Worm (Caenorhabditis elegans): ENCODE data around the gene tbc-18.

tbc-18 gene

ce11 chrX:8390508-8390907 is 12.2 kb downstream of the tbc-18 start:
- TF ChIP-seq sptf-1 (tag; optimal IDR thresholded peaks at IDR 0.05) (no peak), nhr-237 (tag; optimal IDR thresholded peaks at IDR 0.05) (no peak), mab-5 (tag; optimal IDR thresholded peaks at IDR 0.05) (no peak), ham-2 (GFP tag; optimal IDR thresholded peaks at IDR 0.05) (no peak), flh-1 (GFP tag; optimal IDR thresholded peaks at IDR 0.05) (no peak), M03D4.4 (tag; optimal IDR thresholded peaks at IDR 0.05) (no peak), drap-1 (GFP tag; optimal IDR thresholded peaks at IDR 0.05) (no peak), zip-8 (tag; optimal IDR thresholded peaks at IDR 0.05) (no peak), cnd-1 (tag; optimal IDR thresholded peaks at IDR 0.05) (no peak), nhr-76 (tag; optimal IDR thresholded peaks at IDR 0.05) (no peak), unc-39 (tag; optimal IDR thresholded peaks at IDR 0.05) (no peak), lin-32 (GFP tag; optimal IDR thresholded peaks at IDR 0.05) (no peak), bed-3 (GFP tag; optimal IDR thresholded peaks at IDR 0.05) (no peak), nhr-2 (tag; optimal IDR thresholded peaks at IDR 0.05) (no peak), snpc-4 (tag; optimal IDR thresholded peaks at IDR 0.05) (no peak), unc-120 (tag; optimal IDR thresholded peaks at IDR 0.05; ENCODE audit: poor library complexity, severe bottlenecking) (no peak), unc-62 (GFP tag; optimal IDR thresholded peaks at IDR 0.05) (no peak)

DNA sequence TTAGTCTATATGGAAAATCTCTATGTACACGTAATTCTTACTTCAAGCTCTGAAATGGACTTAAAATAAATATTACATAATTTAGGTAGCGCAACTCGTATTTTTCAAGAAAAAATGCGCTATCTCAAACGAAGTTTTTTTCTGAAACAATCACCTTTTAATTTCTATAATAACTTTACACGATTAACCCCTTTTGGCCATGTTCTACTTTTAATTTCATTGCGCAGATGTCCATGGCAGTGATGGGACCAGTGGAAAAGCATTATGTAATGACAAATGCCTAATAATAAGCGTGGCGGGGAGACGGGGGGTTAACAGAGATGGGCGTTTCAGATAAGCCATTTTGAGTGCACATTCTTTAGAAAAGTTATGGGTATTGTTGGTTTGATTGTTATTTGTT is 13.1 kb downstream of the tbc-18 start:
- TF ChIP-seq ces-1 (GFP tag; optimal IDR thresholded peaks at IDR 0.05): peak; percentile 87
- no peak for TF ChIP-seq lin-13 (tag; optimal IDR thresholded peaks at IDR 0.05)

DNA sequence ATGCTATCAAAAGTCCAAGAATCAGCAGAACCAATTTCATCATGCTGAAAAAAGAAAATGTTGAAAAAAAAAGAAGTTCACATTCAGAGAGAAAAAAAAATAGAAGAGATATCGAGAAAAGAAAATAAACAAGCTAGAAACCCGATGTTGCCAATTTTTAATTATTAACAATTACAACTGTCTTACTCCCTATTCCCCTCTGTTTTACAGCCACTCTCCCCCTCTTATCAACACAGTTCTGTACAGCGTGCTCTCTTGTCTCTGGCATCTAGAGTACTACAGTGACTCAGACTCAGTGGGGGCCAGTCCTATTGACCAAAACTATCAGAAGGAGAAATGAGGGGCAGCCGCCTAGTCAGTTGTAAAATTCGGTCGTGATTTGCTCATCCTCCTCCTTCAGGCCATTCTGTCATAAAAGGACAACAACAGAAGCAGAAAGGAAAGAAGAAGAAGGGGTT is 14.2 kb downstream of the tbc-18 start, which contains the start of gene wrk-1:
wrk-1 (minus strand) TSS at position 51 of the 458 bp plus-strand sequence.
- TF ChIP-seq M03D4.4 (tag; optimal IDR thresholded peaks at IDR 0.05) (no peak), unc-62 (GFP tag; optimal IDR thresholded peaks at IDR 0.05) (no peak), nhr-237 (tag; optimal IDR thresholded peaks at IDR 0.05) (no peak), nhr-76 (tag; optimal IDR thresholded peaks at IDR 0.05) (no peak), sem-2 (GFP tag; optimal IDR thresholded peaks at IDR 0.05) (no peak), snpc-4 (tag; optimal IDR thresholded peaks at IDR 0.05) (no peak), ces-1 (GFP tag; optimal IDR thresholded peaks at IDR 0.05) (no peak), nhr-28 (tag; optimal IDR thresholded peaks at IDR 0.05) (no peak), nhr-2 (tag; optimal IDR thresholded peaks at IDR 0.05) (no peak), bed-3 (GFP tag; optimal IDR thresholded peaks at IDR 0.05) (no peak)

ce11 chrX:8394279-8394678 is 15.9 kb downstream of the tbc-18 start:
- TF ChIP-seq pha-4 (tag; optimal IDR thresholded peaks at IDR 0.05) (no peak), snpc-4 (tag; optimal IDR thresholded peaks at IDR 0.05) (no peak), drap-1 (GFP tag; optimal IDR thresholded peaks at IDR 0.05) (no peak), ceh-43 (GFP tag; optimal IDR thresholded peaks at IDR 0.05) (no peak), nhr-237 (tag; optimal IDR thresholded peaks at IDR 0.05) (no peak), hlh-1 (tag; optimal IDR thresholded peaks at IDR 0.05) (no peak), blmp-1 (tag; optimal IDR thresholded peaks at IDR 0.05) (no peak), ztf-11 (tag; optimal IDR thresholded peaks at IDR 0.05) (no peak)

DNA sequence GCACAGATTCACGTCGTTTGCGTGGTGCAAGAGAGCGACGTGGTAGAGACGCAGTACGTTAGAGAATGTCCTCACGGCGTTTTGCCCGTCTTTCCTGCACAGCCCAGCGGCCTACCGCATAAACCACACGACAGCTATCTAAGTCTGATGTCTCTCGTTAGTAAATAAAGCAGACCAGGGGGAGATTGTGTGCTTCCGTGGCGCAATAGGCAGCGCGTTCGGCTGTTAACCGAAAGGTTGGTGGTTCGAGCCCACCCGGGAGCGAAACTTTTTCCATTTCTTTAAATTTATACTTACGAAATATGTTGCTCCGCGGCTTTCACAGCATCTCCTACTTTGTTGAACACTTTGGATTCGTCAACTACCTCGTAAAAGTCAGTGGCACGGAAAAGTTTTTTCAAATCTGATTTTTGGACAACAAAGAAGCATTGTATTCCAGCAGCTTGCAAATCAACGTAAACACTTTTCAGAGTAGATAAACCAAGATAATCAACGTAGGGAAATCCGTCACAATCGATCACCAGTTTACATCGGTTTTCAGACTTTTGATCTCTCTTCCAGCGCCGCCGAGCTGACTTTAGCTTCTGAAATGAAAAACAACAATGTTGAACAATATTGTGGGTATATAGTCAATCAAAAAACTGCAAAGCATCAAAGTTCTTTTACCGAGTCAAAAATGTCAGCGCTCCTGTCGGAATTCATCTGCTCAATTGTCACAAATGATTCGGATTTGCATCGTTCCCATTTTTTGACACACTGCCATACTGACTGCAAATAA is 26.1 kb downstream of the tbc-18 start:
- TF ChIP-seq ztf-11 (tag; optimal IDR thresholded peaks at IDR 0.05) (peak; percentile 73), sptf-1 (tag; optimal IDR thresholded peaks at IDR 0.05) (peak; percentile 98), bed-3 (GFP tag; optimal IDR thresholded peaks at IDR 0.05) (peak; percentile 93), elt-3 (tag; optimal IDR thresholded peaks at IDR 0.05) (peak; percentile 36), snpc-4 (tag; optimal IDR thresholded peaks at IDR 0.05) (no peak), nhr-2 (tag; optimal IDR thresholded peaks at IDR 0.05) (no peak), unc-62 (GFP tag; optimal IDR thresholded peaks at IDR 0.05) (peak; percentile 57), ham-2 (GFP tag; optimal IDR thresholded peaks at IDR 0.05) (peak; percentile 99), flh-1 (GFP tag; optimal IDR thresholded peaks at IDR 0.05) (peak; percentile 89), M03D4.4 (tag; optimal IDR thresholded peaks at IDR 0.05) (peak; percentile 96), drap-1 (GFP tag; optimal IDR thresholded peaks at IDR 0.05) (peak; percentile 98), elt-1 (tag; optimal IDR thresholded peaks at IDR 0.05; ENCODE audit: borderline replicate concordance, insufficient read depth) (no peak), nhr-12 (tag; optimal IDR thresholded peaks at IDR 0.05) (peak; percentile 89), unc-120 (tag; optimal IDR thresholded peaks at IDR 0.05; ENCODE audit: poor library complexity, severe bottlenecking) (peak; percentile 97), ceh-43 (GFP tag; optimal IDR thresholded peaks at IDR 0.05) (peak; percentile 94), sem-2 (GFP tag; optimal IDR thresholded peaks at IDR 0.05) (peak; percentile 91), blmp-1 (tag; optimal IDR thresholded peaks at IDR 0.05) (no peak), lsy-2 (tag; optimal IDR thresholded peaks at IDR 0.05) (peak; percentile 67), tbx-8 (GFP tag; optimal IDR thresholded peaks at IDR 0.05) (peak; percentile 95), cnd-1 (tag; optimal IDR thresholded peaks at IDR 0.05) (peak; percentile 97), lin-13 (tag; optimal IDR thresholded peaks at IDR 0.05) (peak; percentile 59), mep-1 (tag; optimal IDR thresholded peaks at IDR 0.05) (peak; percentile 82), lin-32 (GFP tag; optimal IDR thresholded peaks at IDR 0.05) (peak; percentile 94), pha-4 (tag; optimal IDR thresholded peaks at IDR 0.05) (peak; percentile 80), unc-39 (tag; optimal IDR thresholded peaks at IDR 0.05) (peak; percentile 79), zip-8 (tag; optimal IDR thresholded peaks at IDR 0.05) (peak; percentile 45), nhr-76 (tag; optimal IDR thresholded peaks at IDR 0.05) (no peak), ces-1 (GFP tag; optimal IDR thresholded peaks at IDR 0.05) (peak; percentile 85), ceh-39 (tag; optimal IDR thresholded peaks at IDR 0.05) (no peak), nhr-237 (tag; optimal IDR thresholded peaks at IDR 0.05) (peak; percentile 89), mls-2 (tag; optimal IDR thresholded peaks at IDR 0.05) (peak; percentile 99), mab-5 (tag; optimal IDR thresholded peaks at IDR 0.05) (peak; percentile 74), nhr-28 (tag; optimal IDR thresholded peaks at IDR 0.05) (peak; percentile 57), hlh-1 (tag; optimal IDR thresholded peaks at IDR 0.05) (peak; percentile 55), ceh-83 (GFP tag; optimal IDR thresholded peaks at IDR 0.05) (peak; percentile 97)

All from whole organism, mixed stage, embryonic.